Worm (Caenorhabditis elegans) whole organism, L4 larva: ENCODE measurements around the gene C02B8.12.

Source experiments
- D1046.2 ChIP-seq: fragments of 200-800 bp; sonication (Bioruptor generic); IDR thresholded peaks from 2 replicates; pipeline ENCODE4 v1.3.6; 2022; ENCODE audit warnings: missing genetic modification characterization, missing compliant biosample characterization
- F10B5.3 ChIP-seq: sonication (generic microtip); optimal IDR thresholded peaks from 2 replicates; lab custom pipeline; 2016; ENCODE audit warnings: mild to moderate bottlenecking, missing genetic modification characterization, missing compliant biosample characterization
- F37D6.2 ChIP-seq: sonication (generic microtip); optimal IDR thresholded peaks from 2 replicates; lab custom pipeline; 2016; ENCODE audit warnings: mild to moderate bottlenecking, missing genetic modification characterization, missing compliant biosample characterization
- F44E2.7 ChIP-seq: fragments of 200-800 bp; sonication (Bioruptor generic); IDR thresholded peaks from 2 replicates; pipeline ENCODE4 v2.1.2; 2022; ENCODE audit warnings: missing genetic modification characterization, missing compliant biosample characterization
- Y5F2A.4 ChIP-seq: fragments of 200-800 bp; sonication (Bioruptor generic); optimal IDR thresholded peaks from 2 replicates; lab custom pipeline; 2018; ENCODE audit warnings: mild to moderate bottlenecking, missing genetic modification characterization, missing compliant biosample characterization
- Y75B8A.6 ChIP-seq: fragments of 200-800 bp; sonication (Bioruptor generic); IDR thresholded peaks from 2 replicates; pipeline ENCODE4 v1.3.6; 2022; ENCODE audit warnings: missing genetic modification reagents, missing genetic modification characterization, missing compliant biosample characterization
- ZK546.5 ChIP-seq, 2 experiments: sonication (generic microtip); optimal IDR thresholded peaks; 2 replicates each; lab custom pipeline; 2017; ENCODE audit warnings: missing biosample characterization in 2 of 2, missing genetic modification characterization in 2 of 2
- aly-2 ChIP-seq: sonication (generic microtip); optimal IDR thresholded peaks from 2 replicates; lab custom pipeline; 2018; ENCODE audit warnings: missing biosample characterization, missing genetic modification characterization
- arid-1 ChIP-seq: fragments of 200-800 bp; sonication (Bioruptor generic); conservative IDR thresholded peaks from 2 replicates; pipeline ENCODE4 v1.3.6; 2022; ENCODE audit warnings: missing genetic modification reagents, missing genetic modification characterization, missing compliant biosample characterization
- attf-4 ChIP-seq: sonication (generic microtip); optimal IDR thresholded peaks from 3 replicates; lab custom pipeline; 2017; ENCODE audit warnings: missing biosample characterization, missing genetic modification characterization
- ces-1 ChIP-seq: fragments of 150-350 bp; sonication (generic microtip); optimal IDR thresholded peaks from 4 replicates; lab custom pipeline; 2014; ENCODE audit warnings: missing biosample characterization, missing genetic modification reagents, missing genetic modification characterization
- ctbp-1 ChIP-seq: fragments of 200-800 bp; sonication (Bioruptor generic); IDR thresholded peaks from 2 replicates; pipeline ENCODE4 v1.3.6; 2022; ENCODE audit warnings: missing genetic modification reagents, missing genetic modification characterization, missing compliant biosample characterization
- daf-16 ChIP-seq, 3 experiments: sonication (generic microtip); optimal IDR thresholded peaks; 2 replicates each; lab custom pipeline; 2016 to 2017; ENCODE audit warnings: missing genetic modification characterization in 3 of 3, missing genetic modification reagents in 3 of 3, mild to moderate bottlenecking in 2 of 3, missing compliant biosample characterization in 2 of 3, missing biosample characterization in 1 of 3, moderate library complexity in 1 of 3
- daf-19 ChIP-seq: fragments of 200-800 bp; sonication (Bioruptor generic); conservative IDR thresholded peaks from 2 replicates; pipeline ENCODE4 v1.3.6; 2022; ENCODE audit warnings: missing genetic modification characterization, missing compliant biosample characterization
- dmd-8 ChIP-seq: fragments of 200-800 bp; sonication (Bioruptor generic); IDR thresholded peaks from 2 replicates; pipeline ENCODE4 v1.3.6; 2022; ENCODE audit warnings: missing genetic modification characterization, missing compliant biosample characterization
- dve-1 ChIP-seq: sonication (generic microtip); optimal IDR thresholded peaks from 2 replicates; lab custom pipeline; 2017; ENCODE audit warnings: antibody characterized with exemption, mild to moderate bottlenecking, missing genetic modification characterization, missing compliant biosample characterization; ENCODE audit not compliant: insufficient read depth
- egl-27 ChIP-seq: sonication (generic microtip); optimal IDR thresholded peaks from 3 replicates; lab custom pipeline; 2017; ENCODE audit warnings: missing biosample characterization, missing genetic modification reagents, missing genetic modification characterization
- fkh-10 ChIP-seq: fragments of 150-350 bp; optimal IDR thresholded peaks from 2 replicates; lab custom pipeline; 2014; ENCODE audit warnings: missing biosample characterization, missing genetic modification reagents, missing genetic modification characterization
- fos-1 ChIP-seq: fragments of 150-350 bp; optimal IDR thresholded peaks from 2 replicates; lab custom pipeline; 2014; ENCODE audit warnings: missing biosample characterization, missing genetic modification characterization
- hlh-11 ChIP-seq: fragments of 200-800 bp; sonication (Bioruptor generic); optimal IDR thresholded peaks from 2 replicates; lab custom pipeline; 2018; ENCODE audit warnings: mild to moderate bottlenecking, missing genetic modification characterization, missing compliant biosample characterization
- hlh-30 ChIP-seq: sonication (generic microtip); optimal IDR thresholded peaks from 2 replicates; lab custom pipeline; 2017; ENCODE audit warnings: antibody characterized with exemption, mild to moderate bottlenecking, missing genetic modification characterization, missing compliant biosample characterization; ENCODE audit not compliant: insufficient read depth
- lim-7 ChIP-seq: fragments of 200-800 bp; sonication (Bioruptor generic); IDR thresholded peaks from 2 replicates; pipeline ENCODE4 v1.3.6; 2022; ENCODE audit warnings: missing genetic modification characterization, missing compliant biosample characterization
- lin-15B ChIP-seq: fragments of 150-350 bp; sonication (generic microtip); optimal IDR thresholded peaks from 3 replicates; lab custom pipeline; 2014; ENCODE audit warnings: missing biosample characterization, missing genetic modification characterization
- lin-38 ChIP-seq: fragments of 200-800 bp; sonication (Bioruptor generic); IDR thresholded peaks from 2 replicates; pipeline ENCODE4 v1.3.6; 2022; ENCODE audit warnings: missing genetic modification reagents, missing genetic modification characterization, missing compliant biosample characterization
- lin-39 ChIP-seq: fragments of 150-350 bp; optimal IDR thresholded peaks from 2 replicates; lab custom pipeline; 2014; ENCODE audit warnings: missing biosample characterization, missing genetic modification reagents, missing genetic modification characterization
- madf-5 ChIP-seq, 2 experiments: fragments of 200-800 bp; sonication (Bioruptor generic); IDR thresholded peaks; 2 replicates each; pipeline ENCODE4 v1.3.6; 2022; ENCODE audit warnings: missing compliant biosample characterization in 2 of 2, missing genetic modification characterization in 2 of 2
- mdt-29 ChIP-seq: fragments of 200-800 bp; sonication (Bioruptor generic); IDR thresholded peaks from 2 replicates; pipeline ENCODE4 v1.3.6; 2022; ENCODE audit warnings: missing genetic modification reagents, missing genetic modification characterization, missing compliant biosample characterization
- mep-1 ChIP-seq: fragments of 150-350 bp; sonication (generic microtip); optimal IDR thresholded peaks from 3 replicates; lab custom pipeline; 2014; ENCODE audit warnings: missing biosample characterization, missing genetic modification characterization
- mes-2 ChIP-seq: sonication (generic microtip); optimal IDR thresholded peaks from 2 replicates; lab custom pipeline; 2016; ENCODE audit warnings: missing genotype, mild to moderate bottlenecking, missing genetic modification characterization, missing compliant biosample characterization; ENCODE audit not compliant: poor library complexity, severe bottlenecking
- mxl-2 ChIP-seq: fragments of 200-800 bp; sonication (Bioruptor generic); conservative IDR thresholded peaks from 2 replicates; pipeline ENCODE4 v1.3.6; 2022; ENCODE audit warnings: missing genetic modification reagents, missing genetic modification characterization, missing compliant biosample characterization
- mxl-3 ChIP-seq: fragments of 200-800 bp; sonication (Bioruptor generic); optimal IDR thresholded peaks from 2 replicates; lab custom pipeline; 2018; ENCODE audit warnings: mild to moderate bottlenecking, missing genetic modification characterization, missing compliant biosample characterization
- nhr-111 ChIP-seq: fragments of 200-800 bp; sonication (Bioruptor generic); optimal IDR thresholded peaks from 2 replicates; lab custom pipeline; 2018; ENCODE audit warnings: mild to moderate bottlenecking, missing genetic modification characterization, missing compliant biosample characterization
- nhr-28 ChIP-seq: fragments of 150-350 bp; optimal IDR thresholded peaks from 2 replicates; lab custom pipeline; 2014; ENCODE audit warnings: missing biosample characterization, missing genetic modification characterization
- nhr-76 ChIP-seq: fragments of 150-350 bp; optimal IDR thresholded peaks from 2 replicates; lab custom pipeline; 2014; ENCODE audit warnings: missing biosample characterization, missing genetic modification characterization
- nhr-77 ChIP-seq: fragments of 150-350 bp; optimal IDR thresholded peaks from 2 replicates; lab custom pipeline; 2014; ENCODE audit warnings: missing biosample characterization, missing genetic modification characterization
- php-3 ChIP-seq: fragments of 200-800 bp; sonication (Bioruptor generic); IDR thresholded peaks from 2 replicates; pipeline ENCODE4 v1.3.6; 2022; ENCODE audit warnings: missing genetic modification reagents, missing genetic modification characterization, missing compliant biosample characterization
- pqm-1 ChIP-seq: sonication (generic microtip); optimal IDR thresholded peaks from 2 replicates; lab custom pipeline; 2017; ENCODE audit warnings: missing biosample characterization, missing genetic modification characterization
- skn-1 ChIP-seq: fragments of 150-350 bp; optimal IDR thresholded peaks from 2 replicates; lab custom pipeline; 2014; ENCODE audit warnings: missing biosample characterization, missing genetic modification characterization
- snpc-1.2 ChIP-seq: fragments of 200-800 bp; sonication (Bioruptor generic); IDR thresholded peaks from 2 replicates; pipeline ENCODE4 v1.3.6; 2022; ENCODE audit warnings: missing genetic modification reagents, missing genetic modification characterization, missing compliant biosample characterization
- snpc-4 ChIP-seq: fragments of 150-350 bp; optimal IDR thresholded peaks from 2 replicates; lab custom pipeline; 2014; ENCODE audit warnings: missing biosample characterization, missing genetic modification characterization
- spr-3 ChIP-seq: fragments of 200-800 bp; sonication (Bioruptor generic); optimal IDR thresholded peaks from 2 replicates; lab custom pipeline; 2018; ENCODE audit warnings: mild to moderate bottlenecking, missing genetic modification characterization, missing compliant biosample characterization
- tra-1 ChIP-seq: fragments of 200-800 bp; sonication (Bioruptor generic); IDR thresholded peaks from 2 replicates; pipeline ENCODE4 v1.3.6; 2022; ENCODE audit warnings: missing genetic modification reagents, missing genetic modification characterization, missing compliant biosample characterization
- unc-130 ChIP-seq: sonication (generic microtip); optimal IDR thresholded peaks from 2 replicates; lab custom pipeline; 2016; ENCODE audit warnings: missing genetic modification reagents, missing genetic modification characterization, missing compliant biosample characterization
- unc-39 ChIP-seq: sonication (generic microtip); optimal IDR thresholded peaks from 2 replicates; lab custom pipeline; 2017; ENCODE audit warnings: missing biosample characterization, missing genetic modification characterization
- unc-62 ChIP-seq, 3 experiments: fragments of 150-350 bp in 1 of 3; sonication (generic microtip); optimal IDR thresholded peaks in 2 of 3; peaks in 1 of 3; 1 replicate in 1 of 3; 2 replicates in 2 of 3; lab custom pipeline; 2014 to 2017; ENCODE audit warnings: missing biosample characterization in 3 of 3, missing genetic modification characterization in 3 of 3, missing genetic modification reagents in 3 of 3, missing genotype in 1 of 3
- zfp-2 ChIP-seq: sonication (generic microtip); optimal IDR thresholded peaks from 2 replicates; lab custom pipeline; 2016; ENCODE audit warnings: mild to moderate bottlenecking, missing genetic modification characterization, missing compliant biosample characterization
- zfp-3 ChIP-seq: fragments of 200-800 bp; sonication (Bioruptor generic); conservative IDR thresholded peaks from 2 replicates; pipeline ENCODE4 v1.3.6; 2022; ENCODE audit warnings: missing genetic modification reagents, missing genetic modification characterization, missing compliant biosample characterization
- zip-2 ChIP-seq: fragments of 150-350 bp; optimal IDR thresholded peaks from 2 replicates; lab custom pipeline; 2014; ENCODE audit warnings: missing biosample characterization, missing genetic modification characterization
- ztf-7 ChIP-seq: fragments of 150-350 bp; optimal IDR thresholded peaks from 2 replicates; lab custom pipeline; 2014; ENCODE audit warnings: missing biosample characterization, missing genetic modification characterization

The C02B8.12 gene

DNA sequence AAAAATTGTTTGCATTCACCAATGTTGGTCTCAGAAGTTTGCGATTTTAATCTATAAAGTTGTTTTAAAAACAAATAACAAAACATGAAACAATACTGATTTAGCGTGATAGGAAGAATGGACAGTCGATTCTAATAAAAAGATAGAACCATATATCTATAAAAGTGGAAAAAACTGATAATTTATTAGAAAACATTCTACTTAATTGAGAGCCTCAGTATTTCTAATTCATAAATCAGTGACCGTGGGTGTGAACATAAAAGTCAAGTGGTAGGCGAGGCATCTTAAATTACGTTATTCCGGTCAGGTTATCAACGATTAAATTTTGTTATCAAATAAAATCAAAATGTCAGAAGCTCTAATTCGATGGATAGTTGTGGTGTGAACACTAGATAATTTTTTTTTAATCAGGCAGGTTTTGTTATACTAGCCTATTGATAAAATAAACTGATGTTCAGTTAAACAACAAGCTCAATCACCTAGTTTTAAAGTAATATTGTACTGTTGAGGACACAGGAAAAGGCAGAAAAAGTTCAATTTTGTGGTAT lies 24.3 kb downstream of the C02B8.12 start, which contains the start of gene catp-5 (continued):
- TF ChIP-seq attf-4 (tag; lab: Kevin White, UChicago) (no peak), hlh-30 (tag; lab: Kevin White, UChicago) (no peak), zfp-2 (tag; lab: Kevin White, UChicago) (no peak), mdt-29 (GFP tag; lab: Robert Waterston, UW) (no peak), daf-16 (GFP tag; optimal IDR thresholded peaks at IDR 0.05; lab: Kevin White, UChicago) (no peak), daf-16 (tag; optimal IDR thresholded peaks at IDR 0.05; lab: Kevin White, UChicago) (peak; percentile 51), nhr-28 (tag; lab: Kevin White, UChicago) (peak; percentile 8), madf-5 (GFP tag; IDR thresholded peaks at IDR 0.05; lab: Robert Waterston, UW) (no peak), lin-38 (GFP tag; lab: Robert Waterston, UW) (no peak), lin-15B (tag; lab: Kevin White, UChicago) (no peak), unc-62 (GFP tag; optimal IDR thresholded peaks at IDR 0.05 in 1 of 2; lab: Kevin White, UChicago) (no peak), unc-62 (tag; optimal IDR thresholded peaks at IDR 0.05; lab: Kevin White, UChicago) (no peak), skn-1 (tag; lab: Kevin White, UChicago) (no peak), nhr-76 (tag; lab: Kevin White, UChicago) (no peak), F44E2.7 (no peak), fkh-10 (no peak), zip-2 (tag; lab: Kevin White, UChicago) (no peak), fos-1 (tag; lab: Kevin White, UChicago) (no peak), lin-39 (no peak), nhr-111 (GFP tag; lab: Kevin White, UChicago) (no peak), D1046.2 (GFP tag; lab: Robert Waterston, UW) (no peak), nhr-77 (tag; lab: Kevin White, UChicago) (peak; percentile 13), pqm-1 (tag; lab: Kevin White, UChicago) (peak; percentile 53), ztf-7 (tag; lab: Kevin White, UChicago) (no peak), mxl-3 (GFP tag; lab: Kevin White, UChicago) (no peak), mep-1 (tag; lab: Kevin White, UChicago) (no peak), Y75B8A.6 (no peak), hlh-11 (tag; lab: Kevin White, UChicago) (peak; percentile 22), Y5F2A.4 (GFP tag; lab: Kevin White, UChicago) (no peak), zfp-3 (GFP tag; lab: Robert Waterston, UW) (no peak), snpc-4 (tag; lab: Kevin White, UChicago) (no peak)

DNA sequence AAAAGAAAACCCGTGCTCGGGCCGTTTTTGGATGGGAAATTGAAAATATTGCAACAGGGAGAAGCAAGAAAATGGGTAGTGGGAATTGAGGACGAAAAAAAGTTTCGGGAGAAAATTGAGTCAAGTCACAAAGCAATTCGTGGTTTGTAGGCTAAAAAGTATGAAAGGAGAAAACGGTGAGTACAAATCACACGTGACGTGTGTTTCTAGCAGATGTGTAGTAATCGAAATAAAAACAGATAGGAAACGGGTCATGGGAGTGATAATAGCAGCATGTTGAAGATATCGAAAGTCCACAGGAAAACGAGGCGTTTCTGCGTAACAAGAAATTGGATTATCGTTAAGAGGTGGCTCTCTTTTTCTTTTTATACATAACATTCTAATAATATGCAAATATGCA lies 33.3 kb downstream of the C02B8.12 start:
- TF ChIP-seq unc-39 (tag; lab: Kevin White, UChicago) (no peak), unc-130 (GFP tag; lab: Kevin White, UChicago) (no peak), php-3 (GFP tag; lab: Robert Waterston, UW) (no peak), dmd-8 (GFP tag; lab: Robert Waterston, UW) (no peak), mes-2 (tag; lab: Kevin White, UChicago) (no peak), tra-1 (GFP tag; lab: Robert Waterston, UW) (no peak), ZK546.5 (tag; optimal IDR thresholded peaks at IDR 0.05; lab: Kevin White, UChicago) (no peak), arid-1 (GFP tag; lab: Robert Waterston, UW) (no peak), F37D6.2 (no peak), mxl-2 (GFP tag; lab: Robert Waterston, UW) (no peak), spr-3 (GFP tag; lab: Kevin White, UChicago) (no peak), egl-27 (tag; lab: Kevin White, UChicago) (no peak), daf-19 (GFP tag; lab: Robert Waterston, UW) (no peak), fos-1 (tag; lab: Kevin White, UChicago) (no peak), unc-62 (GFP tag; optimal IDR thresholded peaks at IDR 0.05 in 1 of 2; lab: Kevin White, UChicago) (peak in 1 of 2 experiments; percentile 64), unc-62 (tag; optimal IDR thresholded peaks at IDR 0.05; lab: Kevin White, UChicago) (no peak), F10B5.3 (tag; lab: Kevin White, UChicago) (no peak), ces-1 (GFP tag; lab: Kevin White, UChicago) (no peak), Y75B8A.6 (no peak), skn-1 (tag; lab: Kevin White, UChicago) (no peak), aly-2 (no peak), lim-7 (GFP tag; lab: Robert Waterston, UW) (no peak), lin-39 (no peak), ctbp-1 (GFP tag; lab: Robert Waterston, UW) (no peak), snpc-1.2 (GFP tag; lab: Robert Waterston, UW) (no peak), dve-1 (tag; lab: Kevin White, UChicago) (no peak)
